Worm (Caenorhabditis elegans): ENCODE data around the gene F53F8.3.

F53F8.3 gene

ce11 chrV:20712994-20713326, 23.6 kb upstream of the F53F8.3 start:
- no peak for TF ChIP-seq rpc-1 (optimal IDR thresholded peaks at IDR 0.05)
- no peak for TF ChIP-seq rpc-1 (tag; optimal IDR thresholded peaks at IDR 0.05)
- no peak for TF ChIP-seq mxl-1 (tag; optimal IDR thresholded peaks at IDR 0.05)
- TF ChIP-seq lin-26 (GFP tag; IDR thresholded peaks at IDR 0.05), result no peak
- peak; percentile 26 for TF ChIP-seq K12H6.12 (tag; optimal IDR thresholded peaks at IDR 0.05)
- TF ChIP-seq Y53G8AR.9 (GFP tag; conservative IDR thresholded peaks at IDR 0.05), result no peak
- TF ChIP-seq K11D2.4 (GFP tag; IDR thresholded peaks at IDR 0.05), result 0 out of 2 replicates have a peak, but pooled peaks have one; percentile 21
- TF ChIP-seq lin-35 (GFP tag; optimal IDR thresholded peaks at IDR 0.05), result no peak
- no peak for TF ChIP-seq hmg-20 (GFP tag; IDR thresholded peaks at IDR 0.05)
- TF ChIP-seq attf-3 (GFP tag; conservative IDR thresholded peaks at IDR 0.05), result no peak
- TF ChIP-seq ama-1 (optimal IDR thresholded peaks at IDR 0.05), result peak; percentile 46
- no peak for TF ChIP-seq ama-1 (GFP tag; optimal IDR thresholded peaks at IDR 0.05)
- TF ChIP-seq zfh-2 (GFP tag; conservative IDR thresholded peaks at IDR 0.05), result 0 out of 2 replicates have a peak, but pooled peaks have one; percentile 8
- TF ChIP-seq F57A8.1 (GFP tag; optimal IDR thresholded peaks at IDR 0.05), result no peak
- no peak for TF ChIP-seq pha-4 (tag; optimal IDR thresholded peaks at IDR 0.05)
- no peak for TF ChIP-seq sea-2 (GFP tag; IDR thresholded peaks at IDR 0.05)
- TF ChIP-seq ceh-40 (GFP tag; IDR thresholded peaks at IDR 0.05), result no peak
- TF ChIP-seq cebp-2 (GFP tag; IDR thresholded peaks at IDR 0.05), result no peak
- TF ChIP-seq ztf-6 (GFP tag; IDR thresholded peaks at IDR 0.05), result no peak
- no peak for TF ChIP-seq ceh-79 (tag; optimal IDR thresholded peaks at IDR 0.05)
- no peak for TF ChIP-seq Y79H2A.3 (GFP tag; conservative IDR thresholded peaks at IDR 0.05)
- TF ChIP-seq ets-4 (GFP tag; optimal IDR thresholded peaks at IDR 0.05), result no peak
- TF ChIP-seq cebp-1 (GFP tag; IDR thresholded peaks at IDR 0.05), result 0 out of 2 replicates have a peak, but pooled peaks have one; percentile 21
- peak; percentile 52 for TF ChIP-seq cebp-1 (tag; optimal IDR thresholded peaks at IDR 0.05)
- peak; percentile 13 for TF ChIP-seq attf-5 (GFP tag; optimal IDR thresholded peaks at IDR 0.05)
- TF ChIP-seq hmg-1.2 (GFP tag; IDR thresholded peaks at IDR 0.05), result no peak; the same call in 1 of the 2 replicates
- no peak for TF ChIP-seq nhr-27 (tag; optimal IDR thresholded peaks at IDR 0.05)
- TF ChIP-seq ceh-91 (GFP tag; IDR thresholded peaks at IDR 0.05), result no peak
- no peak for TF ChIP-seq unc-62 (GFP tag; optimal IDR thresholded peaks at IDR 0.05)
- TF ChIP-seq sdz-38 (tag; optimal IDR thresholded peaks at IDR 0.05), result no peak
- no peak for TF ChIP-seq ztf-22 (GFP tag; optimal IDR thresholded peaks at IDR 0.05)
- TF ChIP-seq ZK185.1 (tag; optimal IDR thresholded peaks at IDR 0.05; ENCODE audit: poor library complexity, severe bottlenecking), result no peak
- no peak for TF ChIP-seq nfya-2 (GFP tag; IDR thresholded peaks at IDR 0.05)
- TF ChIP-seq aptf-2 (GFP tag; conservative IDR thresholded peaks at IDR 0.05), result no peak
- no peak for TF ChIP-seq gei-17 (GFP tag; optimal IDR thresholded peaks at IDR 0.05)
- TF ChIP-seq lin-54 (GFP tag; optimal IDR thresholded peaks at IDR 0.05), result no peak
- no peak for TF ChIP-seq hsf-1 (GFP tag; IDR thresholded peaks at IDR 0.05)
- no peak for TF ChIP-seq ztf-3 (GFP tag; optimal IDR thresholded peaks at IDR 0.05)
- TF ChIP-seq T07F8.4 (tag; optimal IDR thresholded peaks at IDR 0.05), result no peak
- no peak for TF ChIP-seq akir-1 (GFP tag; optimal IDR thresholded peaks at IDR 0.05)
- TF ChIP-seq unc-130 (GFP tag; optimal IDR thresholded peaks at IDR 0.05), result no peak

ce11 chrV:20712318-20712993, 23.1 kb upstream of the F53F8.3 start:
- 0 out of 2 replicates have a peak, but pooled peaks have one; percentile 19 for TF ChIP-seq cebp-1 (GFP tag; IDR thresholded peaks at IDR 0.05)
- TF ChIP-seq cebp-1 (tag; optimal IDR thresholded peaks at IDR 0.05), result no peak
- peak; percentile 57; the same call in 1 of the 2 replicates for TF ChIP-seq egl-44 (GFP tag; IDR thresholded peaks at IDR 0.05)
- TF ChIP-seq snpc-4 (GFP tag; optimal IDR thresholded peaks at IDR 0.05), result no peak
- TF ChIP-seq snpc-4 (tag; optimal IDR thresholded peaks at IDR 0.05), result peak in 1 of 4 experiments; percentile 6
- TF ChIP-seq mcd-1 (GFP tag; IDR thresholded peaks at IDR 0.05), result no peak
- TF ChIP-seq ztf-22 (GFP tag; optimal IDR thresholded peaks at IDR 0.05), result peak; percentile 57
- peak; percentile 51 for TF ChIP-seq tbp1 (GFP tag; optimal IDR thresholded peaks at IDR 0.05)
- TF ChIP-seq B0035.1 (tag; optimal IDR thresholded peaks at IDR 0.05), result no peak
- TF ChIP-seq F23B12.7 (tag; optimal IDR thresholded peaks at IDR 0.05; ENCODE audit: insufficient read depth), result peak; percentile 66
- peak; percentile 25 for TF ChIP-seq ama-1 (optimal IDR thresholded peaks at IDR 0.05)
- no peak for TF ChIP-seq ama-1 (GFP tag; optimal IDR thresholded peaks at IDR 0.05)
- peak; percentile 58 for TF ChIP-seq F22D6.2 (tag; optimal IDR thresholded peaks at IDR 0.05)
- TF ChIP-seq unc-62 (GFP tag; optimal IDR thresholded peaks at IDR 0.05), result peak; percentile 5
- no peak for TF ChIP-seq dox-1 (GFP tag; IDR thresholded peaks at IDR 0.05)
